Worm (Caenorhabditis elegans): ENCODE results near the gene nspd-2.

Gene nspd-2

ce11 chrIV:9852818-9853466 lies 9.1 kb downstream of the nspd-2 start:
- no peak for TF ChIP-seq aha-1 (tag)
- peak; percentile 93 for TF ChIP-seq set-16 (GFP tag; IDR thresholded peaks at IDR 0.05)

ce11 chrIV:9854952-9855351 lies 11.1 kb downstream of the nspd-2 start:
- TF ChIP-seq dmd-6 (GFP tag; IDR thresholded peaks at IDR 0.05) (peak; percentile 30; the same call in 1 of the 2 replicates), zag-1 (tag; optimal IDR thresholded peaks at IDR 0.05) (no peak), nhr-11 (tag; optimal IDR thresholded peaks at IDR 0.05) (no peak), Y5F2A.4 (GFP tag; optimal IDR thresholded peaks at IDR 0.05) (no peak), lin-39 (tag; optimal IDR thresholded peaks at IDR 0.05) (no peak), ZK337.2 (GFP tag; IDR thresholded peaks at IDR 0.05) (no peak), Y105C5A.15 (GFP tag; IDR thresholded peaks at IDR 0.05) (no peak), D1046.2 (GFP tag; IDR thresholded peaks at IDR 0.05) (no peak), ctbp-1 (GFP tag; IDR thresholded peaks at IDR 0.05) (no peak), mxl-2 (GFP tag; conservative IDR thresholded peaks at IDR 0.05) (no peak), dve-1 (tag; optimal IDR thresholded peaks at IDR 0.05; ENCODE audit: insufficient read depth) (peak; percentile 13), madf-9 (GFP tag; conservative IDR thresholded peaks at IDR 0.05) (no peak), ceh-28 (tag; optimal IDR thresholded peaks at IDR 0.05) (no peak), R02D3.7 (tag; optimal IDR thresholded peaks at IDR 0.05) (no peak), aha-1 (tag) (no peak), pqm-1 (tag; optimal IDR thresholded peaks at IDR 0.05) (peak; percentile 47), hif-1 (tag; optimal IDR thresholded peaks at IDR 0.05) (no peak), F37D6.2 (tag; optimal IDR thresholded peaks at IDR 0.05) (no peak)

ce11 chrIV:9855712-9856111 lies 11.9 kb downstream of the nspd-2 start, which contains the start of gene K07F5.12:
K07F5.12 (plus strand) TSS chrIV:9856012.
- TF ChIP-seq lin-29 (GFP tag; IDR thresholded peaks at IDR 0.05) (no peak), daf-12 (tag; optimal IDR thresholded peaks at IDR 0.05) (no peak), D1046.2 (GFP tag; IDR thresholded peaks at IDR 0.05) (no peak), nhr-102 (tag; optimal IDR thresholded peaks at IDR 0.05) (no peak), ceh-82 (tag; optimal IDR thresholded peaks at IDR 0.05) (no peak), ces-1 (GFP tag; optimal IDR thresholded peaks at IDR 0.05) (no peak), gei-8 (GFP tag; optimal IDR thresholded peaks at IDR 0.05) (no peak), nhr-28 (tag; optimal IDR thresholded peaks at IDR 0.05) (no peak), egl-27 (tag; optimal IDR thresholded peaks at IDR 0.05) (no peak), madf-9 (GFP tag; conservative IDR thresholded peaks at IDR 0.05) (no peak), nhr-76 (tag; optimal IDR thresholded peaks at IDR 0.05) (no peak), rbr-2 (tag; optimal IDR thresholded peaks at IDR 0.05) (no peak), zip-2 (tag; optimal IDR thresholded peaks at IDR 0.05) (no peak)

- TF ChIP-seq lin-38 (GFP tag; IDR thresholded peaks at IDR 0.05) (peak; percentile 86), vab-7 (GFP tag; IDR thresholded peaks at IDR 0.05) (0 out of 2 replicates have a peak, but pooled peaks have one; percentile 5), lin-13 (GFP tag; optimal IDR thresholded peaks at IDR 0.05) (peak; percentile 30), unc-130 (GFP tag; optimal IDR thresholded peaks at IDR 0.05) (peak; percentile 10), duxl-1 (tag; optimal IDR thresholded peaks at IDR 0.05; ENCODE audit: poor library complexity) (no peak), daf-16 (GFP tag; optimal IDR thresholded peaks at IDR 0.05) (no peak), daf-16 (tag; optimal IDR thresholded peaks at IDR 0.05) (peak; percentile 12), ces-1 (GFP tag; optimal IDR thresholded peaks at IDR 0.05) (no peak), dpl-1 (GFP tag; optimal IDR thresholded peaks at IDR 0.05) (peak; percentile 55), nhr-28 (tag; optimal IDR thresholded peaks at IDR 0.05) (peak; percentile 17), egl-27 (tag; optimal IDR thresholded peaks at IDR 0.05) (no peak), cey-2 (tag; optimal IDR thresholded peaks at IDR 0.05; ENCODE audit: borderline replicate concordance, insufficient read depth) (no peak), T20F7.1 (GFP tag; optimal IDR thresholded peaks at IDR 0.05) (peak; percentile 7), aha-1 (tag) (peak; percentile 57), Y5F2A.4 (GFP tag; optimal IDR thresholded peaks at IDR 0.05) (no peak), dve-1 (tag; optimal IDR thresholded peaks at IDR 0.05; ENCODE audit: insufficient read depth) (peak; percentile 20), unc-39 (tag; optimal IDR thresholded peaks at IDR 0.05) (no peak), lir-3 (tag; optimal IDR thresholded peaks at IDR 0.05) (no peak), unc-62 (GFP tag; optimal IDR thresholded peaks at IDR 0.05 in 1 of 2) (peak in 1 of 2 experiments; percentile 92), unc-62 (tag; optimal IDR thresholded peaks at IDR 0.05) (no peak), zip-11 (GFP tag; IDR thresholded peaks at IDR 0.05) (no peak), ceh-62 (tag; optimal IDR thresholded peaks at IDR 0.05) (no peak)
Measured at ce11 chrIV:9857952-9858488, 14.2 kb downstream of the nspd-2 start, which contains the start of gene npp-1. npp-1 (plus strand) TSS chrIV:9858488.
